Worm (Caenorhabditis elegans) whole organism, midembryonic: ENCODE results near the gene F22H10.3.

Source experiments
- T22C8.4 ChIP-seq: fragments of 200-800 bp; sonication (Bioruptor generic); IDR thresholded peaks from 2 replicates; pipeline ENCODE4 v1.3.6; 2022; ENCODE audit warnings: missing genetic modification characterization, missing compliant biosample characterization
- cog-1 ChIP-seq: sonication (generic microtip); optimal IDR thresholded peaks from 2 replicates; lab custom pipeline; 2016; ENCODE audit warnings: missing genetic modification characterization, missing compliant biosample characterization
- flt-1 ChIP-seq: fragments of 200-800 bp; sonication (Bioruptor generic); IDR thresholded peaks from 2 replicates; pipeline ENCODE4 v1.3.6; 2022; ENCODE audit warnings: missing genetic modification characterization, missing compliant biosample characterization
- klf-2 ChIP-seq: fragments of 200-800 bp; sonication (Bioruptor generic); conservative IDR thresholded peaks from 2 replicates; pipeline ENCODE4 v1.3.6; 2022; ENCODE audit warnings: missing genetic modification reagents, missing genetic modification characterization, missing compliant biosample characterization
- ref-1 ChIP-seq: fragments of 200-800 bp; sonication (Bioruptor generic); conservative IDR thresholded peaks from 2 replicates; pipeline ENCODE4 v1.3.6; 2022; ENCODE audit warnings: missing genetic modification reagents, missing genetic modification characterization, missing compliant biosample characterization
- tab-1 ChIP-seq: fragments of 200-800 bp; sonication (Bioruptor generic); IDR thresholded peaks from 2 replicates; pipeline ENCODE4 v1.3.6; 2022; ENCODE audit warnings: missing genetic modification characterization, missing compliant biosample characterization
- ztf-23 ChIP-seq: fragments of 200-800 bp; sonication (Bioruptor generic); IDR thresholded peaks from 2 replicates; pipeline ENCODE4 v1.3.6; 2022; ENCODE audit warnings: missing genetic modification reagents, missing genetic modification characterization, missing compliant biosample characterization

ce11 chrX:16660268-16660667, 17.2 kb downstream of the F22H10.3 start:
- TF ChIP-seq T22C8.4 (GFP tag; lab: Robert Waterston, UW) (no peak), cog-1 (tag; lab: Kevin White, UChicago) (no peak), tab-1 (GFP tag; lab: Robert Waterston, UW) (no peak), ref-1 (GFP tag; lab: Robert Waterston, UW) (no peak), klf-2 (GFP tag; lab: Robert Waterston, UW) (no peak), ztf-23 (GFP tag; lab: Robert Waterston, UW) (no peak), flt-1 (GFP tag; lab: Robert Waterston, UW) (no peak)
